Fruit fly (Drosophila melanogaster) S2 (cell line): ENCODE data around the gene CG9360.
A peak's percentile ranks its signal among the peaks of the same experiment; 100 is the strongest.

Experiments used
- CG8478 ChIP-seq: fragments of >200 bp; optimal IDR thresholded peaks from 2 replicates; lab custom pipeline; 2018
- CTCF ChIP-seq, 2 experiments: fragments of >200 bp; optimal IDR thresholded peaks; 2 replicates each; lab custom pipeline; 2018

Gene CG9360

dm6 chrX:11764540-11765136, at the start of gene CG9360:
Gene CG9360 (minus strand): TSS chrX:11764590.
- TF ChIP-seq CG8478, result no peak

- no peak for TF ChIP-seq CG8478
- no peak for TF ChIP-seq CTCF (optimal IDR thresholded peaks at IDR 0.05; lab: Kevin White, UChicago)
Observed at dm6 chrX:11813721-11814161, 49.4 kb upstream of the CG9360 start.

- TF ChIP-seq CTCF (optimal IDR thresholded peaks at IDR 0.05; lab: Kevin White, UChicago) (no peak), CG8478 (no peak)
Observed at dm6 chrX:11812828-11813227, 48.4 kb upstream of the CG9360 start.

dm6 chrX:11806867-11807747, 42.7 kb upstream of the CG9360 start, which contains the start of gene Hsc70-3:
Gene Hsc70-3 (minus strand): TSS chrX:11807117.
- no peak for TF ChIP-seq CTCF (optimal IDR thresholded peaks at IDR 0.05; lab: Kevin White, UChicago)
- no peak for TF ChIP-seq CG8478

- no peak for TF ChIP-seq CTCF (optimal IDR thresholded peaks at IDR 0.05; lab: Kevin White, UChicago)
Observed at dm6 chrX:11806196-11806595, 41.8 kb upstream of the CG9360 start.

- TF ChIP-seq CG8478 (no peak), CTCF (optimal IDR thresholded peaks at IDR 0.05; lab: Kevin White, UChicago) (no peak)
Observed at dm6 chrX:11805066-11805766, 40.8 kb upstream of the CG9360 start.

- TF ChIP-seq CG8478 (no peak), CTCF (optimal IDR thresholded peaks at IDR 0.05; lab: Kevin White, UChicago) (no peak)
Observed at dm6 chrX:11799931-11800330, 35.5 kb upstream of the CG9360 start.

dm6 chrX:11798522-11798921, 34.1 kb upstream of the CG9360 start:
- no peak for TF ChIP-seq CTCF (optimal IDR thresholded peaks at IDR 0.05; lab: Kevin White, UChicago)
- TF ChIP-seq CG8478, result no peak

- TF ChIP-seq CG8478 (no peak), CTCF (optimal IDR thresholded peaks at IDR 0.05; lab: Kevin White, UChicago) (no peak)
Observed at dm6 chrX:11796925-11797324, 32.5 kb upstream of the CG9360 start.

- TF ChIP-seq CG8478 (no peak), CTCF (optimal IDR thresholded peaks at IDR 0.05; lab: Kevin White, UChicago) (no peak)
Observed at dm6 chrX:11793434-11793833, 29.0 kb upstream of the CG9360 start.

dm6 chrX:11792415-11793328, 28.3 kb upstream of the CG9360 start, which contains the start of gene CkIIbeta:
Gene CkIIbeta (plus strand): TSS chrX:11792533.
- TF ChIP-seq CG8478, result no peak
- peak in 1 of 2 experiments; percentile 19 for TF ChIP-seq CTCF (optimal IDR thresholded peaks at IDR 0.05; lab: Kevin White, UChicago)

dm6 chrX:11788187-11788870, 23.9 kb upstream of the CG9360 start:
- TF ChIP-seq CTCF (optimal IDR thresholded peaks at IDR 0.05; lab: Kevin White, UChicago), result no peak

- TF ChIP-seq CTCF (optimal IDR thresholded peaks at IDR 0.05; lab: Kevin White, UChicago) (no peak), CG8478 (no peak)
Observed at dm6 chrX:11787081-11787480, 22.7 kb upstream of the CG9360 start, which contains the start of gene Karl. Gene Karl (plus strand): TSS chrX:11787381.

dm6 chrX:11784997-11785396, 20.6 kb upstream of the CG9360 start:
- no peak for TF ChIP-seq CG8478
- TF ChIP-seq CTCF (optimal IDR thresholded peaks at IDR 0.05; lab: Kevin White, UChicago), result no peak
